Worm (Caenorhabditis elegans): ENCODE measurements around the gene xtr-2.

DNA sequence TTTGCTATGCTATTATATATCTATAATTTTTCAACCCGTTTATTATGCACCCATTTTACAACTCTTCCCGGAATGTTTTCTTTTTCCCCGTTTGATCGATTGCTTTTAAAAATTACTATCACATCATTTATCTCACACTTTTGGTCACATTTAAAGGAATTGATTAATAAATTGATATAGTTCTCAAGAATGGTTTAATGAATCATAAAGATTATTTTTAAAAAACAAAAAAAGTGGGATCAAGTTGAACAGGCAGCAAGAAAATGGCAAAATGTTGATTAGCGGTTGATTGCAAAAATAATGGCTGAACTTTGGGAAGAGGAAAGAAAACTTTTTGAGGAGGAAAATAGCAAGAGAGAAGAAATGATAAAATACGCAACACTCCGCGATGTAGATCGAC, 15.5 kb upstream of the xtr-2 start, which contains the start of gene W06D11.5:
- TF ChIP-seq lsy-2 (tag; optimal IDR thresholded peaks at IDR 0.05) = no peak
- TF ChIP-seq mdl-1 (tag; optimal IDR thresholded peaks at IDR 0.05) = no peak
- TF ChIP-seq snpc-4 (tag; optimal IDR thresholded peaks at IDR 0.05) = no peak
- no peak for TF ChIP-seq nhr-77 (tag; optimal IDR thresholded peaks at IDR 0.05)
- TF ChIP-seq C34F6.9 (tag; optimal IDR thresholded peaks at IDR 0.05) = no peak
- no peak for TF ChIP-seq unc-39 (tag; optimal IDR thresholded peaks at IDR 0.05)

Measured in whole organism, L2 larva.